Fruit fly (Drosophila melanogaster): ENCODE measurements around the gene CG12986.

The CG12986 gene

dm6 chrX:17782058-17782457, 37.4 kb downstream of the CG12986 start (continued):
- TF ChIP-seq ewg (GFP tag; optimal IDR thresholded peaks at IDR 0.05) (peak; percentile 15), CG3281 (GFP tag; optimal IDR thresholded peaks at IDR 0.05) (no peak), tin (GFP tag; optimal IDR thresholded peaks at IDR 0.05) (no peak), B-H1 (GFP tag; IDR thresholded peaks at IDR 0.05) (no peak), CG10321 (GFP tag; IDR thresholded peaks at IDR 0.05) (no peak), rib (GFP tag; IDR thresholded peaks at IDR 0.05) (no peak), D (optimal IDR thresholded peaks at IDR 0.05) (no peak), D (GFP tag; optimal IDR thresholded peaks at IDR 0.05) (peak; percentile 15), Vsx1 (GFP tag; optimal IDR thresholded peaks at IDR 0.05) (no peak), CG10209 (GFP tag; optimal IDR thresholded peaks at IDR 0.05) (no peak), CG12071 (GFP tag; optimal IDR thresholded peaks at IDR 0.05) (no peak), CG13424 (tag; optimal IDR thresholded peaks at IDR 0.05) (peak; percentile 62), CG7839 (tag; optimal IDR thresholded peaks at IDR 0.05) (peak; percentile 51), nerfin-1 (tag; optimal IDR thresholded peaks at IDR 0.05) (peak; percentile 33), Dip3 (GFP tag; optimal IDR thresholded peaks at IDR 0.05) (no peak), CG10366 (GFP tag; IDR thresholded peaks at IDR 0.05) (no peak), crol (GFP tag; IDR thresholded peaks at IDR 0.05) (no peak; the same call in 1 of the 2 replicates), ato (GFP tag; IDR thresholded peaks at IDR 0.05; ENCODE audit: partially characterized antibody) (no peak), CG6854 (GFP tag; optimal IDR thresholded peaks at IDR 0.05) (no peak), Spps (tag; optimal IDR thresholded peaks at IDR 0.05) (peak; percentile 10), CG1647 (GFP tag; optimal IDR thresholded peaks at IDR 0.05) (no peak), CG3163 (GFP tag; optimal IDR thresholded peaks at IDR 0.05) (no peak), unc-4 (GFP tag; IDR thresholded peaks at IDR 0.05; ENCODE audit: partially characterized antibody) (no peak), CG10654 (GFP tag; optimal IDR thresholded peaks at IDR 0.05) (no peak), CG9437 (GFP tag; optimal IDR thresholded peaks at IDR 0.05) (no peak), Dip2 (GFP tag; IDR thresholded peaks at IDR 0.05) (no peak), pfk (GFP tag; optimal IDR thresholded peaks at IDR 0.05) (no peak), Opbp (GFP tag; IDR thresholded peaks at IDR 0.05; ENCODE audit: partially characterized antibody) (no peak), CG18011 (GFP tag; optimal IDR thresholded peaks at IDR 0.05) (no peak), jing (GFP tag; optimal IDR thresholded peaks at IDR 0.05) (no peak), Abd-B (GFP tag; optimal IDR thresholded peaks at IDR 0.05) (no peak), CG17328 (GFP tag; IDR thresholded peaks at IDR 0.05) (peak; percentile 42; the same call in 1 of the 2 replicates), bcd (GFP tag; optimal IDR thresholded peaks at IDR 0.05) (peak; percentile 8), esg (GFP tag; conservative IDR thresholded peaks at IDR 0.05) (0 out of 2 replicates have a peak, but pooled peaks have one; percentile 11), zfh1 (GFP tag; IDR thresholded peaks at IDR 0.05) (peak; percentile 42; the same call in 1 of the 3 replicates)

DNA sequence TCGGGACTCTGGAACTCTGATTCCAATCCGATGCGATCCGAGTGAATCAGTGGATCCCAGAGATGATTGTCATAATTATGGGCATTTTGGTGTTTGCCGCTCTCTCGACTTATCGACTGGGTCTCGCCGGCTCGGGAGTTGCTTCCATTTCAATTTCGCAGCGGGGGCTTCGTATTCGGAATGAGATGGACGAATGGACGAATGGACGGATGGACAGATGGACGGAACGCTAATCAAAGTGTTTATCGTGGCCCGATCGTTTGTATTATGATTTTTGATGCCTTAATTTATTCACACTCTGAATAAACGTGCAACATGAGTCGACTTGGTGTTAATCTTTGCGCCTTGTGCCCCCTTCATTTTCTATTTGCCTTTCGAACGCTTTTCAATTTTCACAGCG, 38.7 kb downstream of the CG12986 start:
- TF ChIP-seq vvl (GFP tag; IDR thresholded peaks at IDR 0.05) (peak; percentile 19; the same call in 1 of the 2 replicates), sd (tag; optimal IDR thresholded peaks at IDR 0.05) (no peak), sima (GFP tag; optimal IDR thresholded peaks at IDR 0.05) (no peak), sc (optimal IDR thresholded peaks at IDR 0.05) (no peak), sc (GFP tag; optimal IDR thresholded peaks at IDR 0.05) (no peak), CG8281 (tag; optimal IDR thresholded peaks at IDR 0.05) (peak; percentile 98), CG10366 (GFP tag; IDR thresholded peaks at IDR 0.05) (no peak)
